Worm (Caenorhabditis elegans): ENCODE measurements around the gene srsx-36.

- TF ChIP-seq pqm-1 (tag; optimal IDR thresholded peaks at IDR 0.05) (no peak), dve-1 (tag; optimal IDR thresholded peaks at IDR 0.05) (no peak)
Observed at ce11 chrV:15782494-15782893, 26.9 kb downstream of the srsx-36 start, which contains the start of gene T26E4.3.

Data from whole organism, late embryonic.